Worm (Caenorhabditis elegans): ENCODE results near the gene dcaf-1.

The dcaf-1 gene

DNA sequence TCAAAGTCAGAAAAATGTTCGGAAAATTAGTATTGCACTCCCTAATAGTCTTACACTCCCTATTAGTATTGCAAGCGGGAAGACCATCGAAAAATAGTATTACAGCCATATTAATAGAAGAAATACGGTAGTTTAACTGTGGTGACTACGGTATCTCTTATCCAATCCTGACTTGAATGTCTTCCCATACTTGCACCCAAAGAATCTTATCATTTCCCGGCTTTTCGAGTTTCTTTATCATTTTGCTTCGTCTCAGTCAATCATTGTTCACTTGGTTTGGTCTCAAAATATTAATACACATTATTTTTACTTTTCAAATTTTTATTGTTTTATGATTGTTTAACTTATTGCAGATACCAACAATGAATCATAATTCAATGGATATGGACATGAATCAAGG lies 53.3 kb downstream of the dcaf-1 start, which contains the start of gene F58G6.3:
Gene F58G6.3, plus strand, starts transcription at position 352 of the 400 bp plus-strand sequence.
- TF ChIP-seq daf-16 (GFP tag; optimal IDR thresholded peaks at IDR 0.05) = no peak
- peak; percentile 29 for TF ChIP-seq daf-16 (tag; optimal IDR thresholded peaks at IDR 0.05)
- TF ChIP-seq spr-3 (GFP tag; optimal IDR thresholded peaks at IDR 0.05) = no peak
- peak; percentile 5 for TF ChIP-seq pqm-1 (tag; optimal IDR thresholded peaks at IDR 0.05)
- no peak for TF ChIP-seq sdz-12 (GFP tag; optimal IDR thresholded peaks at IDR 0.05)
- TF ChIP-seq lin-13 (GFP tag; optimal IDR thresholded peaks at IDR 0.05) = no peak
- TF ChIP-seq dve-1 (tag; optimal IDR thresholded peaks at IDR 0.05; ENCODE audit: insufficient read depth) = peak; percentile 20
- peak in 1 of 2 experiments; percentile 64 for TF ChIP-seq lsy-2 (tag; optimal IDR thresholded peaks at IDR 0.05)
- no peak for TF ChIP-seq nhr-76 (tag; optimal IDR thresholded peaks at IDR 0.05)

DNA sequence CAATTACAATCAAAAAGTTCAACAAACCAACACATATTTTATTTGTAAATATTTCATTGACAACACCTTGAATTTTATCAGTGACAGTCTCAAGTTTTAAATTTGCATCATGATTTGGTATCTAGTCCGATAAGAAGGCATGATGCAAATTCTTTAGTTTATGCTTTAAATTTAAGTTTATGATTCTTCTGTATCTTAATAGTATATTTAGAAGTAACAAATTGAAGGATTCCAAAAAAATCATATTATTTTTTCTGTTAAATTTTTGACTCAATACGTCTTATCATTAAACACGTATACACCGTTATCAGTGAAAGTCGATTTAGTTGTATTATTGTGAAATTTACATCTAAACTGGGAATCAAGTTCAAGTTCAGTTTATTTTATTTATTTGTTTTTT lies 55.3 kb downstream of the dcaf-1 start, which contains the start of gene chca-1:
Gene chca-1, plus strand, starts transcription at position 161 of the 400 bp plus-strand sequence.
- peak in 1 of 2 experiments; percentile 72 for TF ChIP-seq lsy-2 (tag; optimal IDR thresholded peaks at IDR 0.05)
- peak; percentile 70 for TF ChIP-seq ztf-7 (tag; optimal IDR thresholded peaks at IDR 0.05)
- no peak for TF ChIP-seq gei-8 (GFP tag; optimal IDR thresholded peaks at IDR 0.05)
- TF ChIP-seq ctbp-1 (GFP tag; IDR thresholded peaks at IDR 0.05) = no peak
- no peak for TF ChIP-seq daf-16 (GFP tag; optimal IDR thresholded peaks at IDR 0.05)
- peak; percentile 96 for TF ChIP-seq daf-16 (tag; optimal IDR thresholded peaks at IDR 0.05)
- peak; percentile 22 for TF ChIP-seq nhr-10 (tag; optimal IDR thresholded peaks at IDR 0.05)
- no peak for TF ChIP-seq tra-1 (GFP tag; IDR thresholded peaks at IDR 0.05)
- TF ChIP-seq mdl-1 (tag; optimal IDR thresholded peaks at IDR 0.05) = peak in 1 of 2 experiments; percentile 16
- no peak for TF ChIP-seq cey-2 (tag; optimal IDR thresholded peaks at IDR 0.05; ENCODE audit: borderline replicate concordance, insufficient read depth)
- no peak for TF ChIP-seq mxl-3 (GFP tag; optimal IDR thresholded peaks at IDR 0.05)
- TF ChIP-seq dmd-8 (GFP tag; IDR thresholded peaks at IDR 0.05) = no peak
- no peak for TF ChIP-seq zfp-3 (GFP tag; conservative IDR thresholded peaks at IDR 0.05)
- TF ChIP-seq lin-1 (GFP tag; IDR thresholded peaks at IDR 0.05) = peak; percentile 58; the same call in 1 of the 2 replicates
- peak in 1 of 2 experiments; percentile 29 for TF ChIP-seq hif-1 (tag; optimal IDR thresholded peaks at IDR 0.05)
- peak; percentile 33 for TF ChIP-seq nhr-6 (tag; optimal IDR thresholded peaks at IDR 0.05)
- 0 out of 2 replicates have a peak, but pooled peaks have one; percentile 31 for TF ChIP-seq ceh-20 (GFP tag; IDR thresholded peaks at IDR 0.05)
- TF ChIP-seq pqm-1 (tag; optimal IDR thresholded peaks at IDR 0.05) = peak; percentile 95
- TF ChIP-seq hlh-30 (tag; optimal IDR thresholded peaks at IDR 0.05; ENCODE audit: insufficient read depth) = peak; percentile 14
- peak; percentile 65 for TF ChIP-seq nhr-102 (tag; optimal IDR thresholded peaks at IDR 0.05)
- peak; percentile 90 for TF ChIP-seq dve-1 (tag; optimal IDR thresholded peaks at IDR 0.05; ENCODE audit: insufficient read depth)
- TF ChIP-seq ZK337.2 (GFP tag; IDR thresholded peaks at IDR 0.05) = no peak
- peak; percentile 14 for TF ChIP-seq T20F7.1 (GFP tag; optimal IDR thresholded peaks at IDR 0.05)
- peak; percentile 75 for TF ChIP-seq hlh-11 (tag; optimal IDR thresholded peaks at IDR 0.05)
- TF ChIP-seq aha-1 (tag) = no peak
- TF ChIP-seq nhr-28 (tag; optimal IDR thresholded peaks at IDR 0.05) = peak; percentile 41
- peak; percentile 77 for TF ChIP-seq nhr-48 (tag; optimal IDR thresholded peaks at IDR 0.05)
- TF ChIP-seq mdt-29 (GFP tag; IDR thresholded peaks at IDR 0.05) = no peak
- peak in 1 of 2 experiments; percentile 44 for TF ChIP-seq unc-62 (GFP tag; optimal IDR thresholded peaks at IDR 0.05 in 1 of 2)
- TF ChIP-seq unc-62 (tag; optimal IDR thresholded peaks at IDR 0.05) = no peak
- no peak for TF ChIP-seq lin-15B (tag; optimal IDR thresholded peaks at IDR 0.05)
- TF ChIP-seq jun-1 (tag; optimal IDR thresholded peaks at IDR 0.05) = no peak
- TF ChIP-seq ceh-28 (tag; optimal IDR thresholded peaks at IDR 0.05) = no peak
- peak; percentile 81 for TF ChIP-seq php-3 (GFP tag; IDR thresholded peaks at IDR 0.05)
- peak; percentile 88 for TF ChIP-seq dmd-6 (GFP tag; IDR thresholded peaks at IDR 0.05)
- TF ChIP-seq mep-1 (tag; optimal IDR thresholded peaks at IDR 0.05) = peak; percentile 75
- no peak for TF ChIP-seq nhr-111 (GFP tag; optimal IDR thresholded peaks at IDR 0.05)
- TF ChIP-seq lir-3 (tag; optimal IDR thresholded peaks at IDR 0.05) = no peak
